Worm (Caenorhabditis elegans) whole organism, L3 larva: Measurements from ENCODE around the gene F09C6.15.

Experiments
- ZK546.5 ChIP-seq: sonication (generic microtip); optimal IDR thresholded peaks from 2 replicates; lab custom pipeline; 2017; ENCODE audit warnings: missing biosample characterization, missing genetic modification characterization
- ama-1 ChIP-seq: fragments of 150-350 bp; optimal IDR thresholded peaks from 2 replicates; lab custom pipeline; 2018
- egl-27 ChIP-seq: sonication (generic microtip); optimal IDR thresholded peaks from 4 replicates; lab custom pipeline; 2017; ENCODE audit warnings: missing biosample characterization, missing genetic modification reagents, missing genetic modification characterization
- unc-39 ChIP-seq: sonication (generic microtip); optimal IDR thresholded peaks from 4 replicates; lab custom pipeline; 2017; ENCODE audit warnings: missing biosample characterization, missing genetic modification characterization

ce11 chrV:16921952-16922351, 28.4 kb downstream of the F09C6.15 start, which contains the start of gene Y102A5C.4:
- TF ChIP-seq unc-39 (tag; lab: Kevin White, UChicago) (no peak), ama-1 (no peak), egl-27 (tag; lab: Kevin White, UChicago) (no peak), ZK546.5 (tag; lab: Kevin White, UChicago) (no peak)
